Fruit fly (Drosophila melanogaster) whole organism, embryonic: ENCODE data around the gene CG2681.

ENCODE experiments used
- Atf3 ChIP-seq: fragments of 200-800 bp; sonication (Bioruptor generic); optimal IDR thresholded peaks from 3 replicates; lab custom pipeline; 2016; ENCODE audit warnings: missing biosample characterization, missing genetic modification characterization
- Bgb ChIP-seq: fragments of 200-800 bp; sonication (Bioruptor generic); IDR thresholded peaks from 2 replicates; pipeline ENCODE4 v1.3.6; 2022; ENCODE audit warnings: missing biosample characterization, missing genetic modification characterization; ENCODE audit not compliant: partially characterized antibody
- Blimp-1 ChIP-seq: fragments of 200-800 bp; sonication (Bioruptor generic); optimal IDR thresholded peaks from 3 replicates; lab custom pipeline; 2018; ENCODE audit warnings: missing biosample characterization, missing genetic modification characterization, mild to moderate bottlenecking, moderate library complexity, missing genetic modification reagents
- CG10543 ChIP-seq: fragments of 200-800 bp; sonication (Bioruptor generic); optimal IDR thresholded peaks from 3 replicates; lab custom pipeline; 2017; ENCODE audit warnings: missing biosample characterization, mild to moderate bottlenecking, missing genetic modification characterization, moderate library complexity
- CG12071 ChIP-seq: fragments of 200-800 bp; sonication (Bioruptor generic); optimal IDR thresholded peaks from 3 replicates; lab custom pipeline; 2018; ENCODE audit warnings: missing biosample characterization, mild to moderate bottlenecking, missing genetic modification characterization
- CG13424 ChIP-seq: fragments of 200-800 bp; sonication (Bioruptor generic); optimal IDR thresholded peaks from 2 replicates; lab custom pipeline; 2019; ENCODE audit warnings: missing biosample characterization, mild to moderate bottlenecking, missing genetic modification characterization, moderate library complexity
- CG13894 ChIP-seq: fragments of 200-800 bp; sonication (Bioruptor generic); optimal IDR thresholded peaks from 3 replicates; lab custom pipeline; 2018; ENCODE audit warnings: missing biosample characterization, mild to moderate bottlenecking, missing genetic modification characterization, moderate library complexity
- CG14014 ChIP-seq: fragments of 200-800 bp; sonication (Bioruptor generic); IDR thresholded peaks from 2 replicates; pipeline ENCODE4 v1.3.6; 2022; ENCODE audit warnings: missing biosample characterization, missing genetic modification characterization
- CG14050 ChIP-seq: fragments of 200-800 bp; sonication (Bioruptor generic); IDR thresholded peaks from 3 replicates; pipeline ENCODE4 v1.3.6; 2022; ENCODE audit warnings: missing biosample characterization, missing genetic modification characterization
- CG15514 ChIP-seq: fragments of 200-800 bp; sonication (Bioruptor generic); optimal IDR thresholded peaks from 3 replicates; lab custom pipeline; 2017; ENCODE audit warnings: missing biosample characterization, missing genetic modification characterization, mild to moderate bottlenecking, moderate library complexity, missing genetic modification reagents
- CG16863 ChIP-seq: fragments of 200-800 bp; sonication (Bioruptor generic); optimal IDR thresholded peaks from 3 replicates; lab custom pipeline; 2016; ENCODE audit warnings: missing biosample characterization, missing genetic modification characterization
- CG17361 ChIP-seq: fragments of 200-800 bp; sonication (Bioruptor generic); IDR thresholded peaks from 3 replicates; pipeline ENCODE4 v1.3.6; 2022; ENCODE audit warnings: missing biosample characterization, missing genetic modification characterization
- CG17385 ChIP-seq: fragments of 200-800 bp; sonication (Bioruptor generic); optimal IDR thresholded peaks from 3 replicates; lab custom pipeline; 2018; ENCODE audit warnings: missing biosample characterization, mild to moderate bottlenecking, missing genetic modification characterization
- CG17829 ChIP-seq: fragments of 200-800 bp; optimal IDR thresholded peaks from 2 replicates; lab custom pipeline; 2019; ENCODE audit warnings: missing biosample characterization, mild to moderate bottlenecking, missing genetic modification characterization, moderate library complexity
- CG33213 ChIP-seq: fragments of 200-800 bp; sonication (Bioruptor generic); optimal IDR thresholded peaks from 3 replicates; lab custom pipeline; 2016; ENCODE audit warnings: missing biosample characterization, missing genetic modification characterization
- CG5953 ChIP-seq: fragments of 200-800 bp; sonication (Bioruptor generic); IDR thresholded peaks from 2 replicates; pipeline ENCODE4 v1.3.6; 2022; ENCODE audit warnings: missing biosample characterization, missing genetic modification characterization
- CG8089 ChIP-seq: fragments of 200-800 bp; sonication (Bioruptor generic); optimal IDR thresholded peaks from 3 replicates; lab custom pipeline; 2016; ENCODE audit warnings: missing biosample characterization, missing genetic modification characterization
- CG8290 ChIP-seq, 3 experiments: fragments of 200-800 bp; sonication (Bioruptor generic); optimal IDR thresholded peaks; 2 replicates each; lab custom pipeline; 2016 to 2019; ENCODE audit warnings: missing biosample characterization in 3 of 3, missing genetic modification characterization in 3 of 3, mild to moderate bottlenecking in 2 of 3, moderate library complexity in 1 of 3
- Dek ChIP-seq: fragments of 200-800 bp; sonication (Bioruptor generic); optimal IDR thresholded peaks from 3 replicates; lab custom pipeline; 2019; ENCODE audit warnings: missing biosample characterization, mild to moderate bottlenecking, missing genetic modification characterization, moderate library complexity
- Dip2 ChIP-seq: fragments of 200-800 bp; sonication (Bioruptor generic); IDR thresholded peaks from 2 replicates; pipeline ENCODE4 v1.3.6; 2022; ENCODE audit warnings: missing biosample characterization, missing genetic modification characterization
- Dll ChIP-seq: fragments of 200-800 bp; sonication (Bioruptor generic); IDR thresholded peaks from 4 replicates; pipeline ENCODE4 v1.3.6; 2022; ENCODE audit warnings: missing biosample characterization, missing genetic modification characterization; ENCODE audit not compliant: partially characterized antibody
- Eip74EF ChIP-seq, 2 experiments: fragments of 200-800 bp in 1 of 2; fragments of >200 bp in 1 of 2; sonication (Bioruptor generic) in 1 of 2; optimal IDR thresholded peaks; 2 replicates each; lab custom pipeline; 2017 to 2019; ENCODE audit warnings: missing biosample characterization in 2 of 2, missing genetic modification characterization in 2 of 2, mild to moderate bottlenecking in 1 of 2, moderate library complexity in 1 of 2
- Ets97D ChIP-seq: fragments of 200-800 bp; sonication (Bioruptor generic); optimal IDR thresholded peaks from 3 replicates; lab custom pipeline; 2016; ENCODE audit warnings: missing biosample characterization, missing genetic modification characterization
- H2.0 ChIP-seq: fragments of 200-800 bp; sonication (Bioruptor generic); IDR thresholded peaks from 2 replicates; pipeline ENCODE4 v1.3.6; 2022; ENCODE audit warnings: missing biosample characterization, missing genetic modification characterization
- Lhr ChIP-seq: fragments of 200-800 bp; sonication (Bioruptor generic); optimal IDR thresholded peaks from 3 replicates; lab custom pipeline; 2017; ENCODE audit warnings: mild to moderate bottlenecking, missing biosample characterization, missing genetic modification reagents, missing genetic modification characterization
- NK7.1 ChIP-seq: fragments of 200-800 bp; sonication (Bioruptor generic); optimal IDR thresholded peaks from 3 replicates; lab custom pipeline; 2016; ENCODE audit warnings: missing biosample characterization, missing genetic modification characterization
- Neu2 ChIP-seq: fragments of 200-800 bp; sonication (Bioruptor generic); optimal IDR thresholded peaks from 3 replicates; lab custom pipeline; 2016; ENCODE audit warnings: missing biosample characterization, missing genetic modification characterization, borderline replicate concordance
- NfI ChIP-seq: fragments of 200-800 bp; sonication (Bioruptor generic); optimal IDR thresholded peaks from 3 replicates; lab custom pipeline; 2018; ENCODE audit warnings: missing biosample characterization, mild to moderate bottlenecking, missing genetic modification characterization, moderate library complexity
- Sox100B ChIP-seq: fragments of 200-800 bp; sonication (Bioruptor generic); optimal IDR thresholded peaks from 3 replicates; lab custom pipeline; 2018; ENCODE audit warnings: missing biosample characterization, mild to moderate bottlenecking, missing genetic modification characterization
- Ssrp ChIP-seq: fragments of 200-800 bp; sonication (Bioruptor generic); optimal IDR thresholded peaks from 2 replicates; lab custom pipeline; 2018; ENCODE audit warnings: missing biosample characterization, mild to moderate bottlenecking, missing genetic modification characterization, moderate library complexity
- Taf1 ChIP-seq: fragments of 200-800 bp; sonication (Bioruptor generic); IDR thresholded peaks from 2 replicates; pipeline ENCODE4 v1.3.6; 2022; ENCODE audit warnings: missing biosample characterization, missing genetic modification characterization
- Vsx1 ChIP-seq: fragments of 200-800 bp; sonication (Bioruptor generic); optimal IDR thresholded peaks from 2 replicates; lab custom pipeline; 2017; ENCODE audit warnings: missing biosample characterization, mild to moderate bottlenecking, missing genetic modification characterization, missing genetic modification reagents
- ab ChIP-seq: fragments of 200-800 bp; sonication (Bioruptor generic); optimal IDR thresholded peaks from 2 replicates; lab custom pipeline; 2016; ENCODE audit warnings: missing biosample characterization, missing genetic modification characterization
- abd-A ChIP-seq: fragments of 200-800 bp; sonication (Bioruptor generic); optimal IDR thresholded peaks from 3 replicates; lab custom pipeline; 2019; ENCODE audit warnings: missing biosample characterization, mild to moderate bottlenecking, missing genetic modification characterization, moderate library complexity
- ase ChIP-seq: fragments of 200-800 bp; sonication (Bioruptor generic); IDR thresholded peaks from 3 replicates; pipeline ENCODE4 v1.3.6; 2022; ENCODE audit warnings: missing biosample characterization, missing genetic modification characterization
- caup ChIP-seq: fragments of 200-800 bp; sonication (Bioruptor generic); optimal IDR thresholded peaks from 3 replicates; lab custom pipeline; 2017; ENCODE audit warnings: missing biosample characterization, mild to moderate bottlenecking, missing genetic modification characterization, moderate library complexity; ENCODE audit not compliant: severe bottlenecking
- cg ChIP-seq: fragments of 200-800 bp; sonication (Bioruptor generic); optimal IDR thresholded peaks from 3 replicates; lab custom pipeline; 2019; ENCODE audit warnings: missing biosample characterization, mild to moderate bottlenecking, missing genetic modification characterization, moderate library complexity
- croc ChIP-seq: fragments of 200-800 bp; sonication (Bioruptor generic); conservative IDR thresholded peaks from 3 replicates; pipeline ENCODE4 v1.3.6; 2022; ENCODE audit warnings: missing biosample characterization, missing genetic modification characterization
- da ChIP-seq: fragments of 200-800 bp; sonication (Bioruptor generic); optimal IDR thresholded peaks from 2 replicates; lab custom pipeline; 2016; ENCODE audit warnings: missing biosample characterization, missing genetic modification characterization
- gsb ChIP-seq: fragments of 200-800 bp; sonication (Bioruptor generic); IDR thresholded peaks from 2 replicates; pipeline ENCODE4 v1.3.6; 2022; ENCODE audit warnings: missing biosample characterization, missing genetic modification characterization
- jumu ChIP-seq: fragments of 200-800 bp; sonication (Bioruptor generic); optimal IDR thresholded peaks from 3 replicates; lab custom pipeline; 2016; ENCODE audit warnings: missing biosample characterization, missing genetic modification characterization
- kah ChIP-seq: fragments of 200-800 bp; sonication (Bioruptor generic); optimal IDR thresholded peaks from 2 replicates; lab custom pipeline; 2018; ENCODE audit warnings: missing biosample characterization, mild to moderate bottlenecking, missing genetic modification characterization
- onecut ChIP-seq: fragments of 200-800 bp; sonication (Bioruptor generic); IDR thresholded peaks from 2 replicates; pipeline ENCODE4 v1.3.6; 2022; ENCODE audit warnings: missing biosample characterization, missing genetic modification characterization
- ranshi ChIP-seq: fragments of 200-800 bp; sonication (Bioruptor generic); IDR thresholded peaks from 2 replicates; pipeline ENCODE4 v1.3.6; 2022; ENCODE audit warnings: missing biosample characterization, missing genetic modification characterization
- rib ChIP-seq: fragments of 200-800 bp; sonication (Bioruptor generic); IDR thresholded peaks from 2 replicates; pipeline ENCODE4 v1.3.6; 2022; ENCODE audit warnings: missing biosample characterization, missing genetic modification characterization
- shn ChIP-seq: fragments of 200-800 bp; sonication (Bioruptor generic); optimal IDR thresholded peaks from 3 replicates; lab custom pipeline; 2016; ENCODE audit warnings: missing biosample characterization, missing genetic modification characterization
- tin ChIP-seq: fragments of 200-800 bp; sonication (Bioruptor generic); optimal IDR thresholded peaks from 3 replicates; lab custom pipeline; 2016; ENCODE audit warnings: missing biosample characterization, missing genetic modification characterization
- vfl ChIP-seq: fragments of 200-800 bp; sonication (Bioruptor generic); optimal IDR thresholded peaks from 2 replicates; lab custom pipeline; 2016; ENCODE audit warnings: missing biosample characterization, missing genetic modification characterization
- vvl ChIP-seq: fragments of 200-800 bp; sonication (Bioruptor generic); IDR thresholded peaks from 2 replicates; pipeline ENCODE4 v1.3.6; 2022; ENCODE audit warnings: missing biosample characterization, missing genetic modification characterization
- zfh1 ChIP-seq: fragments of 200-800 bp; sonication (Bioruptor generic); IDR thresholded peaks from 3 replicates; pipeline ENCODE4 v1.3.6; 2022; ENCODE audit warnings: missing biosample characterization, missing genetic modification characterization

CG2681 gene

dm6 chrX:2743020-2743419 is 34.5 kb downstream of the CG2681 start (continued):
- TF ChIP-seq H2.0 (GFP tag; lab: Robert Waterston, UW) (peak; percentile 86), Vsx1 (GFP tag; lab: Kevin White, UChicago) (peak; percentile 86), cg (no peak), Bgb (GFP tag; lab: Robert Waterston, UW) (no peak), CG17829 (tag; lab: Kevin White, UChicago) (no peak), jumu (peak; percentile 84), Dip2 (peak; percentile 10; the same call in 1 of the 2 replicates), vvl (GFP tag; lab: Robert Waterston, UW) (peak; percentile 92), CG33213 (GFP tag; lab: Kevin White, UChicago) (peak; percentile 59), ase (GFP tag; lab: Robert Waterston, UW) (peak; percentile 85; the same call in 2 of the 3 replicates), rib (GFP tag; lab: Robert Waterston, UW) (peak; percentile 89), abd-A (no peak), Blimp-1 (GFP tag; lab: Kevin White, UChicago) (peak; percentile 53), CG16863 (GFP tag; lab: Kevin White, UChicago) (peak; percentile 81), caup (peak; percentile 83), NfI (GFP tag; lab: Kevin White, UChicago) (peak; percentile 80), shn (peak; percentile 57), CG8290 (GFP tag; optimal IDR thresholded peaks at IDR 0.05; lab: Kevin White, UChicago) (no peak), CG8290 (tag; optimal IDR thresholded peaks at IDR 0.05; lab: Kevin White, UChicago) (peak in 1 of 2 experiments; percentile 52), Sox100B (GFP tag; lab: Kevin White, UChicago) (peak; percentile 43), Taf1 (GFP tag; lab: Robert Waterston, UW) (peak; percentile 95), CG14050 (GFP tag; lab: Robert Waterston, UW) (peak; percentile 84), CG17385 (peak; percentile 81), ab (GFP tag; lab: Kevin White, UChicago) (peak; percentile 64), da (peak; percentile 62), CG5953 (GFP tag; lab: Robert Waterston, UW) (peak; percentile 62), onecut (GFP tag; lab: Robert Waterston, UW) (peak; percentile 59), Dek (tag; lab: Kevin White, UChicago) (peak; percentile 72), tin (GFP tag; lab: Kevin White, UChicago) (peak; percentile 50), Atf3 (GFP tag; lab: Kevin White, UChicago) (peak; percentile 47), Neu2 (GFP tag; lab: Kevin White, UChicago) (no peak), Ets97D (peak; percentile 52), CG8089 (GFP tag; lab: Kevin White, UChicago) (peak; percentile 54), zfh1 (GFP tag; lab: Robert Waterston, UW) (peak; percentile 86), Dll (GFP tag; lab: Robert Waterston, UW) (no peak), gsb (GFP tag; lab: Robert Waterston, UW) (peak; percentile 91), Eip74EF (GFP tag; optimal IDR thresholded peaks at IDR 0.05; lab: Kevin White, UChicago) (no peak), kah (peak; percentile 29), croc (peak; percentile 31; the same call in 1 of the 3 replicates), ranshi (GFP tag; lab: Robert Waterston, UW) (peak; percentile 84), CG12071 (GFP tag; lab: Kevin White, UChicago) (peak; percentile 54), CG14014 (GFP tag; lab: Robert Waterston, UW) (peak; percentile 92), CG15514 (GFP tag; lab: Kevin White, UChicago) (peak; percentile 73), vfl (GFP tag; lab: Kevin White, UChicago) (peak; percentile 87), Ssrp (peak; percentile 31), NK7.1 (GFP tag; lab: Kevin White, UChicago) (peak; percentile 58), Lhr (GFP tag; lab: Kevin White, UChicago) (no peak), CG10543 (GFP tag; lab: Kevin White, UChicago) (peak; percentile 50), CG13424 (tag; lab: Kevin White, UChicago) (peak; percentile 74), CG17361 (peak; percentile 60; the same call in 2 of the 3 replicates), CG13894 (peak; percentile 74)
